Worm (Caenorhabditis elegans) whole organism, mixed stage, embryonic: Measurements from ENCODE around the gene T19C4.24.

Experiments used
- blmp-1 ChIP-seq: fragments of 150-350 bp; optimal IDR thresholded peaks from 2 replicates; lab custom pipeline; 2014; ENCODE audit warnings: missing biosample characterization, missing genetic modification characterization
- ces-1 ChIP-seq: fragments of 150-350 bp; optimal IDR thresholded peaks from 2 replicates; lab custom pipeline; 2014; ENCODE audit warnings: missing biosample characterization, missing genetic modification reagents, missing genetic modification characterization
- ham-2 ChIP-seq: fragments of 200-800 bp; sonication (Bioruptor generic); optimal IDR thresholded peaks from 2 replicates; lab custom pipeline; 2018; ENCODE audit warnings: mild to moderate bottlenecking, missing genetic modification characterization, missing compliant biosample characterization
- mls-2 ChIP-seq: sonication (generic microtip); optimal IDR thresholded peaks from 2 replicates; lab custom pipeline; 2016; ENCODE audit warnings: mild to moderate bottlenecking, missing genetic modification characterization, moderate library complexity, missing compliant biosample characterization
- nhr-12 ChIP-seq: fragments of 150-350 bp; optimal IDR thresholded peaks from 2 replicates; lab custom pipeline; 2014; ENCODE audit warnings: missing biosample characterization, missing genetic modification characterization
- nhr-28 ChIP-seq: fragments of 150-350 bp; optimal IDR thresholded peaks from 2 replicates; lab custom pipeline; 2014; ENCODE audit warnings: missing biosample characterization, missing genetic modification characterization
- snpc-4 ChIP-seq: fragments of 150-350 bp; optimal IDR thresholded peaks from 2 replicates; lab custom pipeline; 2014; ENCODE audit warnings: missing biosample characterization, missing genetic modification characterization

ce11 chrV:11144694-11145093, 2.1 kb downstream of the T19C4.24 start, which contains the start of gene C06H2.7:
- TF ChIP-seq mls-2 (tag; lab: Kevin White, UChicago) = no peak
- TF ChIP-seq nhr-12 = no peak
- TF ChIP-seq snpc-4 = no peak
- TF ChIP-seq blmp-1 (tag; lab: Kevin White, UChicago) = no peak
- TF ChIP-seq ham-2 (GFP tag; lab: Kevin White, UChicago) = no peak
- no peak for TF ChIP-seq nhr-28 (tag; lab: Kevin White, UChicago)
- TF ChIP-seq ces-1 (GFP tag; lab: Kevin White, UChicago) = no peak
